Fruit fly (Drosophila melanogaster) whole organism, embryonic: Measurements from ENCODE around the gene CG3117.
A peak's percentile ranks its signal among the peaks of the same experiment; 100 is the strongest.

Source experiments
- Ada2b ChIP-seq: fragments of 200-800 bp; sonication (Bioruptor generic); IDR thresholded peaks from 2 replicates; pipeline ENCODE4 v1.3.6; 2022; ENCODE audit warnings: missing biosample characterization, missing genetic modification characterization
- Aef1 ChIP-seq: fragments of 200-800 bp; sonication (Bioruptor generic); IDR thresholded peaks from 3 replicates; pipeline ENCODE4 v1.3.6; 2022; ENCODE audit warnings: missing biosample characterization, missing genetic modification characterization
- CG10209 ChIP-seq: fragments of 200-800 bp; sonication (Bioruptor generic); optimal IDR thresholded peaks from 3 replicates; lab custom pipeline; 2017; ENCODE audit warnings: missing biosample characterization, mild to moderate bottlenecking, missing genetic modification characterization, missing genetic modification reagents
- CG11247 ChIP-seq: fragments of 200-800 bp; sonication (Bioruptor generic); IDR thresholded peaks from 2 replicates; pipeline ENCODE4 v1.3.6; 2022; ENCODE audit warnings: missing biosample characterization, missing genetic modification characterization
- CG11560 ChIP-seq: fragments of 200-800 bp; sonication (Bioruptor generic); IDR thresholded peaks from 3 replicates; pipeline ENCODE4 v1.3.6; 2022; ENCODE audit warnings: missing biosample characterization, missing genetic modification characterization
- CG12659 ChIP-seq: fragments of 200-800 bp; sonication (Bioruptor generic); optimal IDR thresholded peaks from 3 replicates; lab custom pipeline; 2017; ENCODE audit warnings: mild to moderate bottlenecking, missing biosample characterization, missing genetic modification reagents, missing genetic modification characterization
- CG13296 ChIP-seq: fragments of 200-800 bp; sonication (Bioruptor generic); optimal IDR thresholded peaks from 3 replicates; lab custom pipeline; 2018; ENCODE audit warnings: missing biosample characterization, mild to moderate bottlenecking, missing genetic modification characterization
- CG1647 ChIP-seq: fragments of 200-800 bp; sonication (Bioruptor generic); optimal IDR thresholded peaks from 3 replicates; lab custom pipeline; 2016; ENCODE audit warnings: missing biosample characterization, missing genetic modification characterization
- CG17612 ChIP-seq: fragments of 200-800 bp; sonication (Bioruptor generic); IDR thresholded peaks from 2 replicates; pipeline ENCODE4 v1.3.6; 2022; ENCODE audit warnings: missing biosample characterization, missing genetic modification characterization
- CG18262 ChIP-seq: fragments of 200-800 bp; optimal IDR thresholded peaks from 3 replicates; lab custom pipeline; 2019; ENCODE audit warnings: missing biosample characterization, mild to moderate bottlenecking, missing genetic modification characterization, moderate library complexity
- CG2199 ChIP-seq: fragments of 200-800 bp; sonication (Bioruptor generic); IDR thresholded peaks from 3 replicates; pipeline ENCODE4 v1.3.6; 2022; ENCODE audit warnings: missing biosample characterization, missing genetic modification characterization
- CG31224 ChIP-seq: fragments of 200-800 bp; sonication (Bioruptor generic); IDR thresholded peaks from 2 replicates; pipeline ENCODE4 v1.3.6; 2022; ENCODE audit warnings: missing biosample characterization, missing genetic modification characterization
- CG33557 ChIP-seq: fragments of 200-800 bp; sonication (Bioruptor generic); optimal IDR thresholded peaks from 2 replicates; lab custom pipeline; 2019; ENCODE audit warnings: missing biosample characterization, mild to moderate bottlenecking, missing genetic modification characterization, moderate library complexity
- CG42726 ChIP-seq: fragments of 200-800 bp; sonication (Bioruptor generic); IDR thresholded peaks from 2 replicates; pipeline ENCODE4 v1.3.6; 2022; ENCODE audit warnings: missing biosample characterization, missing genetic modification characterization; ENCODE audit not compliant: partially characterized antibody
- CG4328 ChIP-seq: fragments of 200-800 bp; sonication (Bioruptor generic); optimal IDR thresholded peaks from 3 replicates; lab custom pipeline; 2017; ENCODE audit warnings: missing biosample characterization, missing genetic modification reagents, missing genetic modification characterization
- CG43689 ChIP-seq: fragments of 200-800 bp; sonication (Bioruptor generic); IDR thresholded peaks from 2 replicates; pipeline ENCODE4 v1.3.6; 2022; ENCODE audit warnings: missing biosample characterization, missing genetic modification characterization
- CG6791 ChIP-seq: fragments of 200-800 bp; sonication (Bioruptor generic); IDR thresholded peaks from 3 replicates; pipeline ENCODE4 v1.3.6; 2022; ENCODE audit warnings: missing biosample characterization, missing genetic modification characterization; ENCODE audit not compliant: partially characterized antibody
- Camta ChIP-seq: fragments of 200-800 bp; sonication (Bioruptor generic); optimal IDR thresholded peaks from 2 replicates; lab custom pipeline; 2016; ENCODE audit warnings: missing biosample characterization, missing genetic modification characterization
- Dad ChIP-seq: fragments of 200-800 bp; sonication (Bioruptor generic); optimal IDR thresholded peaks from 3 replicates; lab custom pipeline; 2016; ENCODE audit warnings: missing biosample characterization, missing genetic modification characterization
- Dip3 ChIP-seq: fragments of 200-800 bp; sonication (Bioruptor generic); optimal IDR thresholded peaks from 3 replicates; lab custom pipeline; 2016; ENCODE audit warnings: missing biosample characterization, missing genetic modification characterization
- Doc2 ChIP-seq: fragments of 200-800 bp; sonication (Bioruptor generic); IDR thresholded peaks from 2 replicates; pipeline ENCODE4 v1.3.6; 2022; ENCODE audit warnings: missing biosample characterization, missing genetic modification characterization
- HLH4C ChIP-seq: fragments of 200-800 bp; sonication (Bioruptor generic); IDR thresholded peaks from 3 replicates; pipeline ENCODE4 v1.3.6; 2022; ENCODE audit warnings: missing biosample characterization, missing genetic modification characterization; ENCODE audit not compliant: partially characterized antibody
- MESR4 ChIP-seq: fragments of 200-800 bp; sonication (Bioruptor generic); optimal IDR thresholded peaks from 2 replicates; lab custom pipeline; 2018; ENCODE audit warnings: missing biosample characterization, mild to moderate bottlenecking, missing genetic modification characterization, moderate library complexity
- Meics ChIP-seq: fragments of 200-800 bp; sonication (Bioruptor generic); optimal IDR thresholded peaks from 2 replicates; lab custom pipeline; 2017; ENCODE audit warnings: missing biosample characterization, mild to moderate bottlenecking, missing genetic modification characterization
- Oli ChIP-seq: fragments of 200-800 bp; sonication (Bioruptor generic); optimal IDR thresholded peaks from 2 replicates; lab custom pipeline; 2018; ENCODE audit warnings: missing biosample characterization, mild to moderate bottlenecking, missing genetic modification characterization, moderate library complexity
- Taf1 ChIP-seq: fragments of 200-800 bp; sonication (Bioruptor generic); IDR thresholded peaks from 2 replicates; pipeline ENCODE4 v1.3.6; 2022; ENCODE audit warnings: missing biosample characterization, missing genetic modification characterization
- Vsx1 ChIP-seq: fragments of 200-800 bp; sonication (Bioruptor generic); optimal IDR thresholded peaks from 2 replicates; lab custom pipeline; 2017; ENCODE audit warnings: missing biosample characterization, mild to moderate bottlenecking, missing genetic modification characterization, missing genetic modification reagents
- ab ChIP-seq: fragments of 200-800 bp; sonication (Bioruptor generic); optimal IDR thresholded peaks from 2 replicates; lab custom pipeline; 2016; ENCODE audit warnings: missing biosample characterization, missing genetic modification characterization
- abd-A ChIP-seq: fragments of 200-800 bp; sonication (Bioruptor generic); optimal IDR thresholded peaks from 3 replicates; lab custom pipeline; 2019; ENCODE audit warnings: missing biosample characterization, mild to moderate bottlenecking, missing genetic modification characterization, moderate library complexity
- ase ChIP-seq: fragments of 200-800 bp; sonication (Bioruptor generic); IDR thresholded peaks from 3 replicates; pipeline ENCODE4 v1.3.6; 2022; ENCODE audit warnings: missing biosample characterization, missing genetic modification characterization
- br ChIP-seq: fragments of >200 bp; optimal IDR thresholded peaks from 2 replicates; lab custom pipeline; 2017
- fru ChIP-seq: fragments of >200 bp; optimal IDR thresholded peaks from 2 replicates; lab custom pipeline; 2017
- gce ChIP-seq: fragments of 200-800 bp; sonication (Bioruptor generic); IDR thresholded peaks from 3 replicates; pipeline ENCODE4 v1.3.6; 2022; ENCODE audit warnings: missing biosample characterization, missing genetic modification characterization
- grn ChIP-seq: fragments of 200-800 bp; sonication (Bioruptor generic); optimal IDR thresholded peaks from 3 replicates; lab custom pipeline; 2017; ENCODE audit warnings: missing biosample characterization, missing genetic modification characterization
- gro ChIP-seq: fragments of 200-800 bp; sonication (Bioruptor generic); optimal IDR thresholded peaks from 2 replicates; lab custom pipeline; 2016; ENCODE audit warnings: missing biosample characterization, missing genetic modification characterization
- gsb ChIP-seq: fragments of 200-800 bp; sonication (Bioruptor generic); IDR thresholded peaks from 2 replicates; pipeline ENCODE4 v1.3.6; 2022; ENCODE audit warnings: missing biosample characterization, missing genetic modification characterization
- gsb-n ChIP-seq: fragments of 200-800 bp; sonication (Bioruptor generic); optimal IDR thresholded peaks from 3 replicates; lab custom pipeline; 2018; ENCODE audit warnings: missing biosample characterization, mild to moderate bottlenecking, missing genetic modification characterization
- hkb ChIP-seq, 2 experiments: fragments of 200-800 bp in 1 of 2; fragments of >200 bp in 1 of 2; sonication (Bioruptor generic) in 1 of 2; IDR thresholded peaks in 1 of 2; optimal IDR thresholded peaks in 1 of 2; 2 replicates each; pipeline versions ENCODE4 v1.3.6 to Lab custom; 2017 to 2022; ENCODE audit warnings: missing biosample characterization in 1 of 2, missing genetic modification characterization in 1 of 2
- lmd ChIP-seq: fragments of 200-800 bp; sonication (Bioruptor generic); IDR thresholded peaks from 2 replicates; pipeline ENCODE4 v1.3.6; 2022; ENCODE audit warnings: missing biosample characterization, missing genetic modification characterization
- odd ChIP-seq: fragments of 200-800 bp; sonication (Bioruptor generic); optimal IDR thresholded peaks from 2 replicates; lab custom pipeline; 2017; ENCODE audit warnings: missing biosample characterization, mild to moderate bottlenecking, missing genetic modification characterization
- peb ChIP-seq: fragments of 200-800 bp; sonication (Bioruptor generic); IDR thresholded peaks from 2 replicates; pipeline ENCODE4 v1.3.6; 2022; ENCODE audit warnings: missing biosample characterization, missing genetic modification characterization
- prd ChIP-seq, 3 experiments: fragments of >200 bp in 2 of 3; fragments of 200-800 bp in 1 of 3; sonication (Bioruptor generic) in 1 of 3; optimal IDR thresholded peaks in 2 of 3; IDR thresholded peaks in 1 of 3; 2 replicates in 2 of 3; 3 replicates in 1 of 3; pipeline versions ENCODE4 v1.3.6 to Lab custom; 2017 to 2022; ENCODE audit warnings: missing biosample characterization in 1 of 3, missing genetic modification characterization in 1 of 3
- rib ChIP-seq: fragments of 200-800 bp; sonication (Bioruptor generic); IDR thresholded peaks from 2 replicates; pipeline ENCODE4 v1.3.6; 2022; ENCODE audit warnings: missing biosample characterization, missing genetic modification characterization
- slou ChIP-seq: fragments of 200-800 bp; sonication (Bioruptor generic); optimal IDR thresholded peaks from 3 replicates; lab custom pipeline; 2016; ENCODE audit warnings: missing biosample characterization, missing genetic modification characterization
- stc ChIP-seq: fragments of 200-800 bp; sonication (Bioruptor generic); IDR thresholded peaks from 2 replicates; pipeline ENCODE4 v1.3.6; 2022; ENCODE audit warnings: missing biosample characterization, missing genetic modification characterization
- tup ChIP-seq: fragments of 200-800 bp; sonication (Bioruptor generic); optimal IDR thresholded peaks from 2 replicates; lab custom pipeline; 2016; ENCODE audit warnings: missing biosample characterization, mild to moderate bottlenecking, missing genetic modification characterization, moderate library complexity
- zfh1 ChIP-seq: fragments of 200-800 bp; sonication (Bioruptor generic); IDR thresholded peaks from 3 replicates; pipeline ENCODE4 v1.3.6; 2022; ENCODE audit warnings: missing biosample characterization, missing genetic modification characterization
- zfh2 ChIP-seq: fragments of 200-800 bp; sonication (Bioruptor generic); optimal IDR thresholded peaks from 2 replicates; lab custom pipeline; 2016; ENCODE audit warnings: missing biosample characterization, missing genetic modification characterization

Gene CG3117

dm6 chr2L:2855773-2856615, 9.0 kb upstream of the CG3117 start, which contains the start of the genes CG3104 and RpS21 (continued):
- TF ChIP-seq CG11247 (GFP tag; lab: Robert Waterston, UW): peak; percentile 95
- 0 out of 3 replicates have a peak, but pooled peaks have one; percentile 5 for TF ChIP-seq CG6791 (GFP tag; lab: Robert Waterston, UW)
- peak; percentile 51; the same call in 2 of the 3 replicates for TF ChIP-seq CG11560 (tag; lab: Robert Waterston, UW)
- peak; percentile 83; the same call in 2 of the 3 replicates for TF ChIP-seq gce (GFP tag; lab: Robert Waterston, UW)
- peak; percentile 66 for TF ChIP-seq CG17612
- TF ChIP-seq hkb (optimal IDR thresholded peaks at IDR 0.05; lab: Kevin White, UChicago): peak; percentile 87
- peak; percentile 65; the same call in 1 of the 2 replicates for TF ChIP-seq hkb (GFP tag; IDR thresholded peaks at IDR 0.05; lab: Robert Waterston, UW)
- TF ChIP-seq Vsx1 (GFP tag; lab: Kevin White, UChicago): peak; percentile 74
- TF ChIP-seq ab: peak; percentile 71
- peak; percentile 73 for TF ChIP-seq CG18262
- no peak for TF ChIP-seq fru
- peak; percentile 88 for TF ChIP-seq Camta
- TF ChIP-seq tup (GFP tag; lab: Kevin White, UChicago): peak; percentile 63
- TF ChIP-seq CG43689: no peak; the same call in none of the 2 replicates
- TF ChIP-seq Doc2 (GFP tag; lab: Robert Waterston, UW): no peak; the same call in none of the 2 replicates
- peak; percentile 96 for TF ChIP-seq CG12659 (GFP tag; lab: Kevin White, UChicago)
- TF ChIP-seq CG31224 (GFP tag; lab: Robert Waterston, UW): peak; percentile 75
- peak; percentile 51 for TF ChIP-seq stc (GFP tag; lab: Robert Waterston, UW)
- peak; percentile 80 for TF ChIP-seq odd
- no peak for TF ChIP-seq prd (optimal IDR thresholded peaks at IDR 0.05; lab: Kevin White, UChicago)
- peak; percentile 82 for TF ChIP-seq prd (GFP tag; IDR thresholded peaks at IDR 0.05; lab: Robert Waterston, UW)
- TF ChIP-seq lmd: peak; percentile 82
- TF ChIP-seq Dad: peak; percentile 77
- peak; percentile 92 for TF ChIP-seq CG4328 (GFP tag; lab: Kevin White, UChicago)
- TF ChIP-seq Oli (tag; lab: Kevin White, UChicago): peak; percentile 62
- peak; percentile 53 for TF ChIP-seq gro (GFP tag; lab: Kevin White, UChicago)
- TF ChIP-seq CG2199 (GFP tag; lab: Robert Waterston, UW): peak; percentile 79; the same call in 1 of the 3 replicates
- peak; percentile 66 for TF ChIP-seq grn (GFP tag; lab: Kevin White, UChicago)
- no peak; the same call in 1 of the 2 replicates for TF ChIP-seq CG42726
- TF ChIP-seq Taf1 (GFP tag; lab: Robert Waterston, UW): peak; percentile 78
- TF ChIP-seq zfh1 (GFP tag; lab: Robert Waterston, UW): peak; percentile 93
- TF ChIP-seq Dip3 (GFP tag; lab: Kevin White, UChicago): peak; percentile 82
- TF ChIP-seq CG33557 (GFP tag; lab: Kevin White, UChicago): peak; percentile 73
- peak; percentile 86 for TF ChIP-seq zfh2 (GFP tag; lab: Kevin White, UChicago)
- peak; percentile 76 for TF ChIP-seq gsb-n (tag; lab: Kevin White, UChicago)
- peak; percentile 81 for TF ChIP-seq gsb
- peak; percentile 69 for TF ChIP-seq Ada2b (GFP tag; lab: Robert Waterston, UW)
- peak; percentile 45; the same call in 1 of the 2 replicates for TF ChIP-seq peb (GFP tag; lab: Robert Waterston, UW)
- TF ChIP-seq CG10209 (GFP tag; lab: Kevin White, UChicago): peak; percentile 87
- TF ChIP-seq ase (GFP tag; lab: Robert Waterston, UW): peak; percentile 92
- peak; percentile 84 for TF ChIP-seq CG13296
- peak; percentile 92 for TF ChIP-seq Meics (GFP tag; lab: Kevin White, UChicago)
- TF ChIP-seq br (lab: Kevin White, UChicago): no peak
- no peak for TF ChIP-seq HLH4C (GFP tag; lab: Robert Waterston, UW)
- TF ChIP-seq CG1647 (GFP tag; lab: Kevin White, UChicago): peak; percentile 82
- peak; percentile 88 for TF ChIP-seq Aef1 (GFP tag; lab: Robert Waterston, UW)
- peak; percentile 82 for TF ChIP-seq slou (GFP tag; lab: Kevin White, UChicago)
- peak; percentile 98 for TF ChIP-seq MESR4 (GFP tag; lab: Kevin White, UChicago)
- TF ChIP-seq rib (GFP tag; lab: Robert Waterston, UW): peak; percentile 31; the same call in 1 of the 2 replicates
- peak; percentile 52 for TF ChIP-seq abd-A
